Worm (Caenorhabditis elegans): ENCODE measurements around the gene scrm-5.
"Not testable (repeated sequence)": the region's sequence is repeated elsewhere in the genome, so short reads cannot be mapped to it uniquely, and the experiment has no call there.

DNA sequence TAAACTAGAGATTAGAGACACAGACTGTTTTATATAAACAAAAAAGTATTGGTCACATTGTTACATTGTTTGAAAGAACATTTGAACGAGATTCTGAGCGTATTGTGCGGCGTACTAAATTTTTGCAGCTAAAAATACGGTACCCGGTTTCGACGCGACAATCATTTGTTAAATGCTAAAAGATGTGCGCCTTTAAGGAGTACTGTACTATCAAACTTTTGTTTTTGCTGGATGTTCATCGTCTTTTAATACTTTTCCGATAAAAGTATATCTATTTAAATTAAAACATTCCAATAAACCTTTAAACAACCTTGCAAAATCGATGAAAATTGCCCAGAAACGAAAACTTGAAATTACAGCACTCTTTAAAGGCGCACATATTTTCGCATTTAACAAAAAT, 34.5 kb downstream of the scrm-5 start, which contains the start of gene K06B9.6:
- TF ChIP-seq ama-1 (optimal IDR thresholded peaks at IDR 0.05); hmg-4 (GFP tag; optimal IDR thresholded peaks at IDR 0.05); aly-1 (tag; optimal IDR thresholded peaks at IDR 0.05); hmbx-1 (tag; optimal IDR thresholded peaks at IDR 0.05); tra-4 (tag; optimal IDR thresholded peaks at IDR 0.05); ceh-13 (GFP tag; optimal IDR thresholded peaks at IDR 0.05): not testable (repeated sequence)
